Fruit fly (Drosophila melanogaster): ENCODE results near the gene Spt7.

Spt7 gene

DNA sequence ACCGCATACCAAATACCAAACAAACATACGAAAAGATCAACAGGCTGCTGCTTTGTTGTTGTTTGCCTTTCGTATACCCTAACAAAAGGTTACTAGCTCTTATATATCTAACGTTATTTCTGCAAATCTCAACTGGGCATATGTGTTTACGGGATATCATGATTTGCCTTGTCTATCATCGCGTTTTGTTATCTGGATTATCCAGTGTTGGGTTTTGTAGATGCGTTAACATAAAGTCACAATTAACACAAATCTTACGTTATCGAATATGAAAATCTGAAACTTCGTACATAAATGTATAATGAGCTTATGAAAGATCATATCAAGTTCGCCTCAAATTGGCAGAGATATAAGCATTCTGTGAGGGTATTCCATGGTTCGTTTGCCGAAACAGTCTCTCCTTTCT lies 20.0 kb upstream of the Spt7 start (continued):
- TF ChIP-seq lz (GFP tag; optimal IDR thresholded peaks at IDR 0.05), result peak; percentile 63
- TF ChIP-seq Ets96B (tag; optimal IDR thresholded peaks at IDR 0.05), result peak; percentile 63
- peak; percentile 51 for TF ChIP-seq acj6 (GFP tag; optimal IDR thresholded peaks at IDR 0.05)
- peak; percentile 53 for TF ChIP-seq CG3032 (tag; optimal IDR thresholded peaks at IDR 0.05)
- peak; percentile 63 for TF ChIP-seq CG6808 (GFP tag; optimal IDR thresholded peaks at IDR 0.05)
- TF ChIP-seq CG34406 (GFP tag; optimal IDR thresholded peaks at IDR 0.05), result peak; percentile 30
- TF ChIP-seq CG9139 (GFP tag; optimal IDR thresholded peaks at IDR 0.05), result no peak
- TF ChIP-seq CG1621 (tag; optimal IDR thresholded peaks at IDR 0.05), result peak; percentile 3
- no peak for TF ChIP-seq CG11762 (GFP tag; optimal IDR thresholded peaks at IDR 0.05; ENCODE audit: insufficient read depth)
- TF ChIP-seq Met (GFP tag; optimal IDR thresholded peaks at IDR 0.05), result peak; percentile 50
- TF ChIP-seq OdsH (GFP tag; optimal IDR thresholded peaks at IDR 0.05), result peak; percentile 81
- TF ChIP-seq Eip78C (GFP tag), result peak; percentile 61
- 0 out of 3 replicates have a peak, but pooled peaks have one; percentile 26 for TF ChIP-seq CG8119 (GFP tag; IDR thresholded peaks at IDR 0.05)
- no peak for TF ChIP-seq Hr38 (GFP tag; optimal IDR thresholded peaks at IDR 0.05)
- peak; percentile 76 for TF ChIP-seq topi (GFP tag; optimal IDR thresholded peaks at IDR 0.05)
- peak in 1 of 2 experiments; percentile 42 for TF ChIP-seq ss (GFP tag; optimal IDR thresholded peaks at IDR 0.05)
- TF ChIP-seq Sox102F (GFP tag; optimal IDR thresholded peaks at IDR 0.05), result peak; percentile 60
- peak; percentile 66 for TF ChIP-seq CG32006 (GFP tag; optimal IDR thresholded peaks at IDR 0.05)

DNA sequence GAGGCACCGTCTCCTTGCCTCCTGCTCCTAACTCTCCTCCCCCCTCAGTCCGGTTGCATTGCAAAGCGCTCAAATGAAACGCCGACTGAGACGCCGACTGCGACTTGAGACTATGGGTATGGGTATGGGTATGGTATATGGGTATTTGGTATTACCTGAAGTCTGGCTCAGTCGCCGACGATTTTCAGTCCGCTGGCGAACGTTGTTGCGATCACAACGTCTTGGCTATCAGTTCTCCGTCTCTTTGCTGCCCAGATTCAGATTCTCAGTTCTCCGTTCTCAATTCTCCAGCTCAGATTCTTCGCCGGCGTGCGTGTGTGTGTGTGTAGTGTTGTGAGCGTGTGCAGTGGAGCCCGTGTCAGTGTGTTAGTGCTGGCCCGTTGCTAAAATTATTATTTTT lies 19.6 kb upstream of the Spt7 start, which contains the start of gene CG6398:
CG6398 (plus strand) TSS at position 185 of the 400 bp plus-strand sequence.
- TF ChIP-seq ss (GFP tag; optimal IDR thresholded peaks at IDR 0.05) (peak in 1 of 2 experiments; percentile 13), CG8119 (GFP tag; IDR thresholded peaks at IDR 0.05) (no peak), CG16779 (tag; optimal IDR thresholded peaks at IDR 0.05) (no peak)

DNA sequence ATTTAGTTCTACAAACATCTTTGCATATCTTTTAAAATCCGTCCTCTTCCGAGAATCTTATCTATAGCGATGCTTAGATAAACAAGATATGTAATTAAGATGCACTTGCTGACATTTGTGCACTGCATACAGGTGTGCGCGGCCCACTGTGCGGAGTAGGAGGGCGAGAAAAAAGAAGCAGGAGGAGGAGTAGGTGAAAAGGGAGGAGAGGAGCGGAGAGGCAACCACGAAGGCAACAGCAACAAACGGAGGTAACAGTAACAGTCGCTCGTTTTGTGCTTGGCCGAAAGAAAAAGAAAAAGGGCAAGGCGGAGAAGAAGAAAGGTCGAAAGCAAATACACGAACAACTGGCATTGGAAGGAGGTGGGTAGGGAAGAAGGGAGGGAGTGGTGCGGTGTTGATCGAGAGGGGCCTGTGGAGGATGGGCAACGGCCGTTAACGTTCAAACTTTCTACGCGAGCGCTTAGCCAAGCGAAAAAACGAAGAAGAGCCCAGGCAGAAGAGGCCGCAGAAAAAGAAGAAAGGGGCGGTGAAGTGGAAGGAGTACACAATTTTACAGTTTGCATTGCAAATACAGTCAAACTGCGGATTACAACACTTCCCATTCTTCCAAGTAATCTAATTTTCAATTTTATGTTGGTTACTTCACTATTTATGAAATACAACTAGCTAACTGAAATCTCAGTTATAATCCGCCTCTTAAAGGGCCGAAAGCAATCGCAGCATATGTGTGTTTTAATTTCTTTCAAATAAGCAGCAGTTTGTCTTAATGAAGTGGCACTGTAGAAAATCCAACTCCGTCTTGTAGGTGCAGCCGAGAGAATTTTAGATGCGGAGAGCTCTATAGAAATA lies 17.9 kb upstream of the Spt7 start:
- peak; percentile 6 for TF ChIP-seq CG4318 (GFP tag; optimal IDR thresholded peaks at IDR 0.05)
- TF ChIP-seq CG11294 (GFP tag; IDR thresholded peaks at IDR 0.05), result no peak
- TF ChIP-seq CG6163 (GFP tag; IDR thresholded peaks at IDR 0.05), result 0 out of 3 replicates have a peak, but pooled peaks have one; percentile 35
- peak; percentile 9 for TF ChIP-seq achi (GFP tag; optimal IDR thresholded peaks at IDR 0.05)
- peak; percentile 21 for TF ChIP-seq Hr4 (GFP tag; optimal IDR thresholded peaks at IDR 0.05)
- TF ChIP-seq Eip78C (GFP tag), result peak; percentile 39
- TF ChIP-seq CG6276 (GFP tag; optimal IDR thresholded peaks at IDR 0.05), result peak; percentile 19
- no peak for TF ChIP-seq Eip93F (GFP tag; optimal IDR thresholded peaks at IDR 0.05)
- peak; percentile 9 for TF ChIP-seq Met (GFP tag; optimal IDR thresholded peaks at IDR 0.05)
- TF ChIP-seq CG32006 (GFP tag; optimal IDR thresholded peaks at IDR 0.05), result peak; percentile 53
- peak; percentile 22 for TF ChIP-seq dac (GFP tag; optimal IDR thresholded peaks at IDR 0.05)
- TF ChIP-seq CG3919 (GFP tag; optimal IDR thresholded peaks at IDR 0.05), result no peak
- TF ChIP-seq pdm3 (GFP tag; optimal IDR thresholded peaks at IDR 0.05), result peak; percentile 6
- no peak for TF ChIP-seq Ets96B (tag; optimal IDR thresholded peaks at IDR 0.05)
- peak; percentile 10 for TF ChIP-seq fkh (GFP tag; optimal IDR thresholded peaks at IDR 0.05)
- no peak for TF ChIP-seq esn (GFP tag; optimal IDR thresholded peaks at IDR 0.05)
- TF ChIP-seq svp (GFP tag), result peak; percentile 65
- peak; percentile 39; the same call in 1 of the 3 replicates for TF ChIP-seq CG8119 (GFP tag; IDR thresholded peaks at IDR 0.05)
- no peak for TF ChIP-seq Ets21C (GFP tag; optimal IDR thresholded peaks at IDR 0.05)
- TF ChIP-seq Lpt (GFP tag; optimal IDR thresholded peaks at IDR 0.05), result peak; percentile 20
- TF ChIP-seq OdsH (GFP tag; optimal IDR thresholded peaks at IDR 0.05), result peak; percentile 56
- peak; percentile 57 for TF ChIP-seq CG15336 (GFP tag; IDR thresholded peaks at IDR 0.05)
